Worm (Caenorhabditis elegans) whole organism, early embryonic: ENCODE results near the gene srx-59.

ENCODE experiments used
- B0310.2 ChIP-seq: sonication (generic microtip); optimal IDR thresholded peaks from 2 replicates; lab custom pipeline; 2016; ENCODE audit warnings: mild to moderate bottlenecking, missing genetic modification characterization, missing compliant biosample characterization
- F13C5.2 ChIP-seq: sonication (generic microtip); optimal IDR thresholded peaks from 2 replicates; lab custom pipeline; 2017; ENCODE audit warnings: mild to moderate bottlenecking, missing genetic modification characterization, inconsistent platforms, missing compliant biosample characterization
- aly-1 ChIP-seq: sonication (generic microtip); optimal IDR thresholded peaks from 2 replicates; lab custom pipeline; 2016; ENCODE audit warnings: missing genetic modification characterization, missing compliant biosample characterization
- ama-1 ChIP-seq: fragments of 150-350 bp; optimal IDR thresholded peaks from 2 replicates; lab custom pipeline; 2014
- ceh-13 ChIP-seq: fragments of 200-800 bp; sonication (Bioruptor generic); optimal IDR thresholded peaks from 2 replicates; lab custom pipeline; 2018; ENCODE audit warnings: mild to moderate bottlenecking, missing genetic modification characterization, missing compliant biosample characterization
- flt-1 ChIP-seq: fragments of 200-800 bp; sonication (Bioruptor generic); IDR thresholded peaks from 2 replicates; pipeline ENCODE4 v1.3.6; 2022; ENCODE audit warnings: missing genetic modification characterization, missing compliant biosample characterization
- hmbx-1 ChIP-seq: sonication (generic microtip); optimal IDR thresholded peaks from 2 replicates; lab custom pipeline; 2016; ENCODE audit warnings: mild to moderate bottlenecking, missing genetic modification characterization, missing compliant biosample characterization
- hmg-4 ChIP-seq: fragments of 200-800 bp; sonication (Bioruptor generic); optimal IDR thresholded peaks from 2 replicates; lab custom pipeline; 2018; ENCODE audit warnings: mild to moderate bottlenecking, missing genetic modification characterization, missing compliant biosample characterization
- hnd-1 ChIP-seq: sonication (generic microtip); optimal IDR thresholded peaks from 2 replicates; lab custom pipeline; 2016; ENCODE audit warnings: missing genetic modification characterization, missing compliant biosample characterization
- pes-1 ChIP-seq: fragments of 200-800 bp; sonication (Bioruptor generic); IDR thresholded peaks from 2 replicates; pipeline ENCODE4 v1.3.6; 2022; ENCODE audit warnings: missing genetic modification reagents, missing genetic modification characterization, missing compliant biosample characterization
- sea-1 ChIP-seq: fragments of 200-800 bp; sonication (Bioruptor generic); conservative IDR thresholded peaks from 2 replicates; pipeline ENCODE4 v1.3.6; 2022; ENCODE audit warnings: missing genetic modification characterization, missing compliant biosample characterization

- no peak for TF ChIP-seq pes-1 (GFP tag; lab: Robert Waterston, UW)
- TF ChIP-seq ama-1 (lab: Kevin White, UChicago): no peak
- no peak for TF ChIP-seq aly-1 (tag; lab: Kevin White, UChicago)
- no peak for TF ChIP-seq ceh-13
- TF ChIP-seq flt-1: no peak
- TF ChIP-seq sea-1 (GFP tag; lab: Robert Waterston, UW): no peak
- TF ChIP-seq hmbx-1: no peak
- TF ChIP-seq F13C5.2 (tag; lab: Kevin White, UChicago): no peak
- TF ChIP-seq hnd-1 (tag; lab: Kevin White, UChicago): no peak
- no peak for TF ChIP-seq hmg-4 (GFP tag; lab: Kevin White, UChicago)
- no peak for TF ChIP-seq B0310.2 (tag; lab: Kevin White, UChicago)
Measured at ce11 chrV:7007307-7007706, 35.6 kb downstream of the srx-59 start, which contains the start of gene drd-10.
